Worm (Caenorhabditis elegans): ENCODE data around the gene clec-176.

clec-176 gene

DNA sequence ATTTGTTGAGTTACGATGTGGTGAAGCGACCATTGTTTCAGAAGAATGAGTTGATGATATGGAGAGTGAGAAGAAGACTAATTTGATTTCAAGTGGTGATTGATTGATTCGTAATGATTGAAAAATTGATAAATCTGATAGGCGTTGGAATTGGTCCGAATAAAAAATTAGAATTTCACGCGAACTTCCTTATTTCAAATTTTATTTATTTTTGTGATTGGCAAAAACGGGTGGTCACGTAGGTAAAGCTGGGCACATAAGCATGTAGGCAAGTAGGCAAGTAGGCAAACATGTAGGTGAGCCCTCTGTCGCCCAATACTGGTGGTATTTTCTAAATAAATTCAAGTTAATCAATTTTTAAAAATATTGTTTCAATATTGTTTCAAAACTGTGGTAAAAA is 49.4 kb downstream of the clec-176 start, which contains the start of gene C09B9.4:
C09B9.4 (minus strand) TSS at position 101 of the 400 bp plus-strand sequence.
- TF ChIP-seq mml-1 (tag; optimal IDR thresholded peaks at IDR 0.05) (no peak), zag-1 (tag; optimal IDR thresholded peaks at IDR 0.05) (no peak), aly-2 (tag; optimal IDR thresholded peaks at IDR 0.05) (no peak), unc-39 (tag; optimal IDR thresholded peaks at IDR 0.05) (no peak), jun-1 (tag; optimal IDR thresholded peaks at IDR 0.05) (no peak), mdl-1 (tag; optimal IDR thresholded peaks at IDR 0.05) (no peak), ama-1 (optimal IDR thresholded peaks at IDR 0.05) (no peak), ceh-28 (tag; optimal IDR thresholded peaks at IDR 0.05) (no peak), daf-12 (tag; optimal IDR thresholded peaks at IDR 0.05) (no peak), ceh-16 (tag; optimal IDR thresholded peaks at IDR 0.05) (no peak), fkh-2 (tag; optimal IDR thresholded peaks at IDR 0.05) (no peak), skn-1 (tag; optimal IDR thresholded peaks at IDR 0.05) (no peak), unc-62 (GFP tag; optimal IDR thresholded peaks at IDR 0.05) (no peak), nfya-1 (tag; optimal IDR thresholded peaks at IDR 0.05; ENCODE audit: insufficient read depth) (no peak), ZK546.5 (tag; optimal IDR thresholded peaks at IDR 0.05) (no peak)
